Fruit fly (Drosophila melanogaster): ENCODE data around the gene CG32856.

CG32856 gene

dm6 chr3R:15993139-15993804 lies 28.1 kb upstream of the CG32856 start (continued):
- TF ChIP-seq CG6854 (GFP tag; optimal IDR thresholded peaks at IDR 0.05) (no peak), Gug (GFP tag; IDR thresholded peaks at IDR 0.05) (no peak), salr (GFP tag; optimal IDR thresholded peaks at IDR 0.05) (no peak), CG6276 (GFP tag; optimal IDR thresholded peaks at IDR 0.05) (no peak), CG10631 (GFP tag; optimal IDR thresholded peaks at IDR 0.05) (no peak), svp (GFP tag) (peak; percentile 72), esn (GFP tag; optimal IDR thresholded peaks at IDR 0.05) (no peak), Met (GFP tag; optimal IDR thresholded peaks at IDR 0.05) (no peak), Smox (GFP tag; optimal IDR thresholded peaks at IDR 0.05) (no peak), CG1621 (tag; optimal IDR thresholded peaks at IDR 0.05) (peak; percentile 6), dsx (GFP tag; optimal IDR thresholded peaks at IDR 0.05; ENCODE audit: poor library complexity, severe bottlenecking) (peak; percentile 29), Sox102F (GFP tag; optimal IDR thresholded peaks at IDR 0.05) (no peak), fkh (GFP tag; optimal IDR thresholded peaks at IDR 0.05) (peak; percentile 50), CG34406 (GFP tag; optimal IDR thresholded peaks at IDR 0.05) (peak; percentile 6), Eip78C (GFP tag) (peak; percentile 72), dac (GFP tag; optimal IDR thresholded peaks at IDR 0.05) (no peak), cyc (GFP tag; optimal IDR thresholded peaks at IDR 0.05) (no peak), Lpt (GFP tag; optimal IDR thresholded peaks at IDR 0.05) (peak; percentile 27), topi (GFP tag; optimal IDR thresholded peaks at IDR 0.05) (no peak), CG8632 (GFP tag; optimal IDR thresholded peaks at IDR 0.05) (peak; percentile 4), achi (GFP tag; optimal IDR thresholded peaks at IDR 0.05) (no peak), net (GFP tag; optimal IDR thresholded peaks at IDR 0.05) (no peak), Blimp-1 (GFP tag; optimal IDR thresholded peaks at IDR 0.05) (no peak), CG11762 (GFP tag; optimal IDR thresholded peaks at IDR 0.05; ENCODE audit: insufficient read depth) (no peak)

DNA sequence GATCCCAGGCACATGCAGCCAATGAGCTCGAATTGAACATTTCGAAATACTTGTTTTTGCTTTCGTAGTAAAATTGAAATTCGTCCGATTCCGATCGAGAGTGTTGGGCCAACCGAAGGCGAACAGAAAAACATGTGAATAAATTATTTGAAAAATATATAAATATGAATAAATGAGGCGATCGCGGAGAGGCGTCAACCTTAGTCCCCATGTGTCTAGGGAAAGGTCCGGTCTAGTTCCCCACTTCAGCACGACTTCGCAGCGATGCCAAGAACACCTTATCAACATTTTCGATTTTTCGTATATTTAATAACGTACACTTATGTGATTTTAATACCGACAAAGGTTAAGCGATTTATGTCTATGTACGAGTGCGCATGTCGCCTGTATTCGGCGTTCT lies 26.4 kb upstream of the CG32856 start:
- TF ChIP-seq Sox102F (GFP tag; optimal IDR thresholded peaks at IDR 0.05) (no peak), fd85E (GFP tag; optimal IDR thresholded peaks at IDR 0.05) (no peak), topi (GFP tag; optimal IDR thresholded peaks at IDR 0.05) (no peak), svp (GFP tag) (peak; percentile 89)

- TF ChIP-seq Smox (GFP tag; optimal IDR thresholded peaks at IDR 0.05) (no peak), vri (GFP tag; optimal IDR thresholded peaks at IDR 0.05) (no peak), fd85E (GFP tag; optimal IDR thresholded peaks at IDR 0.05) (no peak), CG3032 (tag; optimal IDR thresholded peaks at IDR 0.05) (no peak), CG31627 (GFP tag; optimal IDR thresholded peaks at IDR 0.05) (no peak), CG8632 (GFP tag; optimal IDR thresholded peaks at IDR 0.05) (no peak), topi (GFP tag; optimal IDR thresholded peaks at IDR 0.05) (no peak), lz (GFP tag; optimal IDR thresholded peaks at IDR 0.05) (no peak), CG15336 (GFP tag; IDR thresholded peaks at IDR 0.05) (no peak), CG8119 (GFP tag; IDR thresholded peaks at IDR 0.05) (no peak), CG7368 (GFP tag; optimal IDR thresholded peaks at IDR 0.05) (no peak), Sox14 (GFP tag; optimal IDR thresholded peaks at IDR 0.05) (no peak), CG11762 (GFP tag; optimal IDR thresholded peaks at IDR 0.05; ENCODE audit: insufficient read depth) (no peak), eg (GFP tag; IDR thresholded peaks at IDR 0.05) (no peak), spab (GFP tag; optimal IDR thresholded peaks at IDR 0.05) (no peak), Hr4 (GFP tag; optimal IDR thresholded peaks at IDR 0.05) (no peak), CG6163 (GFP tag; IDR thresholded peaks at IDR 0.05) (no peak), dsx (GFP tag; optimal IDR thresholded peaks at IDR 0.05; ENCODE audit: poor library complexity, severe bottlenecking) (no peak), CG11902 (GFP tag; optimal IDR thresholded peaks at IDR 0.05) (no peak), Eip93F (GFP tag; optimal IDR thresholded peaks at IDR 0.05) (no peak)
Measured at dm6 chr3R:15989217-15989921, 24.2 kb upstream of the CG32856 start.
